Worm (Caenorhabditis elegans): ENCODE results near the gene clec-213.

- TF ChIP-seq flt-1 (GFP tag; IDR thresholded peaks at IDR 0.05): no peak
- TF ChIP-seq cog-1 (tag; optimal IDR thresholded peaks at IDR 0.05): no peak
- no peak for TF ChIP-seq ref-1 (GFP tag; conservative IDR thresholded peaks at IDR 0.05)
- no peak for TF ChIP-seq med-1 (GFP tag; optimal IDR thresholded peaks at IDR 0.05; ENCODE audit: insufficient read depth)
- TF ChIP-seq klf-2 (GFP tag; conservative IDR thresholded peaks at IDR 0.05): no peak
These were observed 6.7 kb upstream of the clec-213 start, which contains the start of gene C50E3.7 for ce11 chrV:7598269-7598668.

Measured in whole organism, midembryonic.